Worm (Caenorhabditis elegans): ENCODE data around the gene D2096.6.

ce11 chrIV:8347051-8347450 lies 22.0 kb downstream of the D2096.6 start, which contains the start of the genes F17E9.18 and F17E9.15:
- TF ChIP-seq tra-4 (tag; optimal IDR thresholded peaks at IDR 0.05) = no peak
- no peak for TF ChIP-seq tbx-11 (GFP tag; IDR thresholded peaks at IDR 0.05)
- TF ChIP-seq F13C5.2 (tag; optimal IDR thresholded peaks at IDR 0.05) = no peak
- no peak for TF ChIP-seq ceh-13 (GFP tag; optimal IDR thresholded peaks at IDR 0.05)
- no peak for TF ChIP-seq ama-1 (optimal IDR thresholded peaks at IDR 0.05)
